Fruit fly (Drosophila melanogaster): Measurements from ENCODE around the gene CG31373.

CG31373 gene

DNA sequence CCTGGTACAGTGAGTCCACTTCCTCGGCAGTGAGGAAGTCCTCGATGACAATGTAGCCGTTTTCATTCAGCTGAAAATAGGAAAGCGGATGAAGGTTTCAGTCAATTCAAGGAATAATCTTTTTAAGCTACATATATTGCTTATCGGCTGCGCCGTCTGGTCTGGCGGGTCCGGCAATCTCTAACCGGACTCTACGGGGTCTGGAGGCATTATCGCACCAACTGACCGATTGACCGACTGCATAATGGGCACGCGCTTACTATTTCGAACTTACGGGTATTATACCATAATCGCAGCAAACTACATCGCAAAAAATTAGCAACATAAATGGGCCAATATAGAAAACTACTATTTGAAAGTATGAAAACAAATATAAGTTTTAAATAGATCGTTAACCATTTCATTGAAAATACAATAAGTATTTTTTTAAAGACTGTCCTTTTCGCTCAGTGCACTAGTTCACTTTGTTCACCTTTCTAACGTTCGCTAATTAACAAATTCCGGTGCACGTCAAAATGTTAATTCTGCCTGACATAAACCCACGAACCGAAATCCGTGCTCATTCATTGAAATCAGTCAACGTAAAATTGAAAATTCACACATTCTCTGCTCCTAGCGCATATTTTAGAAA lies 30.1 kb downstream of the CG31373 start:
- TF ChIP-seq Sin3A (optimal IDR thresholded peaks at IDR 0.05) (no peak), psq (optimal IDR thresholded peaks at IDR 0.05) (no peak), insv (optimal IDR thresholded peaks at IDR 0.05) (no peak), h (optimal IDR thresholded peaks at IDR 0.05) (no peak), Myc (optimal IDR thresholded peaks at IDR 0.05) (no peak), ttk (optimal IDR thresholded peaks at IDR 0.05) (no peak)

DNA sequence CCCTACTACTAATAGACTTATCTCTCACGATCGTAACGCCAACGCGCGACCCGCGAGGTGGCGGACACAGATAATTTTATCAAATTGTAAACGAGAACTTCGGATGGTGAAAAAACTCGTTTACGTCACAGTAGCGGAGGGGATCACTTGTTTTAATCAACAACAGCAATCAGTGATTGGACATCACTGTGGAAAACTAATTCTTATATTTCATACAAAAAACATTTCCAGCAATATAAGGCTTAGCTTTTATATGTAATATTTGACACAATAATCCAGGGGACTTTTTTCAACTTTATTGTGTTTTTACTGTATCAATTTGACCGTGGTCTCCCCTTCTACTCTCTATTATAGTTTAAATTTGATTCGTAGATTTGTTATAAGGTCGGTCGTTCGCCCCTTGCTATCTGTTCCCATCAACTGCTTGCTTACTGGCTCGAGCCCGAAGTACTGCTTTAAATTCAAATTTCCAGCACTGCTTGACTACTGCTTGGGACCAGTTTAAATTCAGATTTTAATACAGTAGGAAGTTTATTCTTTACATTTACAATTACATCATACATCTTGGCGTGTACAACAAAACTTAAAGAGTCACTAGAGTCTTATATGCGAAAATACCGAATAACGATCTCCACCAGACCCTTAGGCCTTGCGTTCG lies 31.8 kb downstream of the CG31373 start, which contains the start of gene CG6465:
TSS of gene CG6465 (minus strand) at position 7 of the 658 bp plus-strand sequence.
- TF ChIP-seq Sin3A (optimal IDR thresholded peaks at IDR 0.05) (no peak), insv (optimal IDR thresholded peaks at IDR 0.05) (no peak), h (optimal IDR thresholded peaks at IDR 0.05) (no peak), psq (optimal IDR thresholded peaks at IDR 0.05) (no peak), Myc (optimal IDR thresholded peaks at IDR 0.05) (no peak), ttk (optimal IDR thresholded peaks at IDR 0.05) (no peak)

DNA sequence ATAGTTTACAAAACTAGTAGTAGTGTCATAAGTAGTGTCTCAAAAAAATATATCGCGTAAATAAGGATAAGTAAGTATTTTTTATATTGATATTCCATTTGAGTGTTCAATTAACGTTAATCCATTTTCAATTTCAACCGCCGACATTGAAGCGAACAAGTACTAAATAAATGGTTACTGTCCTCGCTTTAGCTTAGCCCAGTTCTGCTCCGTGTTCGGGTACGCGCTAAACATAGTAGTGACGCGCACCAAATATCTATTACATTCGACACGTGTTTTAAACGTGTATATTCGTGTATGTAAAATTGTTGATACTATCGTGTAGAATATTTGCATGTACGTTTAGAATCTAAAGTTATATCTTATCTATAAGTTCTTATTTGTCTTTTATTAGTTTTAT lies 34.1 kb downstream of the CG31373 start:
- TF ChIP-seq Sin3A (optimal IDR thresholded peaks at IDR 0.05) (no peak), psq (optimal IDR thresholded peaks at IDR 0.05) (no peak), ttk (optimal IDR thresholded peaks at IDR 0.05) (no peak), Myc (optimal IDR thresholded peaks at IDR 0.05) (no peak), insv (optimal IDR thresholded peaks at IDR 0.05) (no peak), h (optimal IDR thresholded peaks at IDR 0.05) (no peak)

DNA sequence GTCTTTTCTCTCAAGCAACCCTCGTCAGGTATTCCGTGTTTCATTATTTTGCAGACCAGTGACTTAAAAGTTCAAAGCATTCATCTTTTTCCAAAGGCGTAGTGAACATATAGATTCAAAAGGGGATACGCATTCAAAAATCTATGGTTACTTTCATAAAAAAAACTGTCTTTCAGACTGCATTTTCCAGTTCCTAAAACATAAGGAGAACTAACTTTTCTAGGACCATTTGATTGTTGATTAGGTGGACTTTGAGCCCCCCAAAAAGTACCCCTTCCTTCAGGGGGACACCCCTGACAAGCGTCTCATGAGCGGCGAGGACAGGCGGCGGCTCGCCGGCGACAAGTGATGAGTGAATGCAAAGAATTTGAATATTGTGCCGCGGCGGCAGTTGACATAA lies 35.6 kb downstream of the CG31373 start:
- TF ChIP-seq insv (optimal IDR thresholded peaks at IDR 0.05) (no peak), Myc (optimal IDR thresholded peaks at IDR 0.05) (no peak), Sin3A (optimal IDR thresholded peaks at IDR 0.05) (no peak), h (optimal IDR thresholded peaks at IDR 0.05) (no peak), ttk (optimal IDR thresholded peaks at IDR 0.05) (no peak), psq (optimal IDR thresholded peaks at IDR 0.05) (no peak)

DNA sequence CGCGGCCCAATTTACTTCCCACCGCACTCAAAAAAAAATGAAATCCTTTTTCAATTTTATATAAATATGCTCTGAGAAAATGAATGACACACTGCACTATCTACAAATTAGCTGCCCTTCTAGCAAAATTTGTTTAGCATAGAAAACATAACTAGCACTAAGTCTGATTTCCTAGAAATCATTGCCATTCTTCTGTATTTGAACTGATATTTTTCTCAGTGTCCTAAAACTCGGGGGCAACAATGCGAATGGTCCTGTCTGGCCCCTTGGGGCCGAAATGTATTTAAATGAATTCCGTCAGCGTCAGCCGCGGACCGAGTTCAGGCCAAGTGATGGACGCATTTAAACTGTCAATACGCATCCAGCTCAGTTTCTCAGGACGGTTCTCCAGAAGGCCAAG lies 36.5 kb downstream of the CG31373 start:
- no peak for TF ChIP-seq h (optimal IDR thresholded peaks at IDR 0.05)
- no peak for TF ChIP-seq psq (optimal IDR thresholded peaks at IDR 0.05)
- TF ChIP-seq Sin3A (optimal IDR thresholded peaks at IDR 0.05) = no peak
- no peak for TF ChIP-seq insv (optimal IDR thresholded peaks at IDR 0.05)
- no peak for TF ChIP-seq ttk (optimal IDR thresholded peaks at IDR 0.05)
- TF ChIP-seq Myc (optimal IDR thresholded peaks at IDR 0.05) = no peak

DNA sequence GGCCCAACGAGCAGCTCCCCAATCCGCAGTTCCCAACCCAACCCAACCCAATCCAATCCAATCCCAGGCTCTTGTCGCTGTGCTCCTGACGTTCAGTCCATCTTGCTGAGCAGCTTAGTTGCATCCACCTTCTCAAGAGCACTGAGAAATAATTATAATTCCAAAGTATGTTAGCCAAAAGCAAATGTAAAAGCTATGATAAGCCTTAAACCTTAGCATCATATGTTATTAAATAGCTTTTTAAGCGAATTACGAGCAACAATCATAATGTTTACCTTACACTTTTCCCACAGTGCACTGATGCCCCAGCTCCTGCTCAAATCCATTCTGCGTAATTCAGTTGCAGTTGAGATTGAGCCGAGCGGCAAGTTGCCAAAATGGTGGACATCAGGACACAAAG lies 39.2 kb downstream of the CG31373 start:
- TF ChIP-seq Myc (optimal IDR thresholded peaks at IDR 0.05) = no peak
- no peak for TF ChIP-seq Sin3A (optimal IDR thresholded peaks at IDR 0.05)
- TF ChIP-seq insv (optimal IDR thresholded peaks at IDR 0.05) = no peak
- TF ChIP-seq psq (optimal IDR thresholded peaks at IDR 0.05) = no peak
- no peak for TF ChIP-seq ttk (optimal IDR thresholded peaks at IDR 0.05)
- TF ChIP-seq h (optimal IDR thresholded peaks at IDR 0.05) = no peak

DNA sequence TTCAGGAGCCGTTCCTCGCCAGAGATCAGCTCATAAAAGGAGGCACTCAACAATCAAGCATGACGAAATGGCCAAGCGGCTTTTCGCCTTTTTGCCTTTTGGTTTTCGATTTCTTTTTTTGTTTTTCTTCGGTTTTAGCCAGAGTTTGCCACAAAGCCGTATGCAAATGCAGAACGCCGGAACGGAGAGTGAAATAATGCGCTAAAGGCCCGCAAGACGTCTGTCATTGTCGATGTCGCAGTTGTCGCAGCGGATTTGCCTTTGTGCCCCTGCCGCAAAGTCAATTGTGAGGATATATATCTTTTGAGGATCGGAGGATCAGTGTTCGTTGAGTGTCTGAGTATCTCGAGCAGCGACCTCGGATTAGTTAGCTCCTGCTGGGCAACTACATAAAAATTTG lies 41.2 kb downstream of the CG31373 start:
- TF ChIP-seq psq (optimal IDR thresholded peaks at IDR 0.05) = no peak
- TF ChIP-seq insv (optimal IDR thresholded peaks at IDR 0.05) = no peak
- no peak for TF ChIP-seq h (optimal IDR thresholded peaks at IDR 0.05)
- no peak for TF ChIP-seq Sin3A (optimal IDR thresholded peaks at IDR 0.05)
- TF ChIP-seq Myc (optimal IDR thresholded peaks at IDR 0.05) = no peak

DNA sequence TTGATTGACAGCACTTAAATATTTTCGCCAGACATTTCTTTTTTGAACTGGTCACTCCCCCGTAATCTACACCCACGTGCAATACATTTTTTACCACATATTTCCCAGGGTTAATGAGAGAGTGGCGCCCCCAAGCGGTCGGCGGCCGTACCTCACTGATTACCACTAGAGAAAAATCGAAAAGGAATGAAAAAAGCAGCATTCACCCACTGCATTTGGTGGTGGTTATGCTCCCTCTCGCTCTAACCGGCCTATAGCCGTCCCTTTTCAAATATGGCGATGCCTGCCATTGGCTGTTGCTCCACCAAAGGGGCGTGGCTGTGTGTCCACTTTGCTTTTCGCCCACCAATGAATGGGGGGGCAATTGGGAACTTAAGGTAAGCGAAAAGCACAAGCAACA lies 44.2 kb downstream of the CG31373 start:
- no peak for TF ChIP-seq ttk (optimal IDR thresholded peaks at IDR 0.05)
- no peak for TF ChIP-seq insv (optimal IDR thresholded peaks at IDR 0.05)

DNA sequence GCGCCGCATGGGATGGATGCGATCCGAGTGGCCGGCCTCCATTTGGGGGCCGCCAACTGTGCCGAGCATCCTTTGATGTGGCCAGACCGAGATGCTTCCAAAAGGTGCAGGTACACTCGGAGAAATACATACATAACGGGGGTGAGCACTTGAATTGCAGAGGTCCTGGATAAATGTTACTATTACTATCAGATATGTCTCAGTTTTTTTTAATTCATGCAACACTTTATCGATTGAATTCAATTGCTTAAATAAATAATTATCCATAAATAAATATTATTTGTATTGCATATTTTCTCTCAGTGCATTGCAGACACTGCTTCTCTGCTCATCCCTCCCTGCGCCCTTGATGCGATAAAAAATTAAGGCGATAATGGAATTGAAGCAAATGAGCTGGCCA lies 48.1 kb downstream of the CG31373 start:
- TF ChIP-seq psq (optimal IDR thresholded peaks at IDR 0.05) (no peak), ttk (optimal IDR thresholded peaks at IDR 0.05) (no peak), insv (optimal IDR thresholded peaks at IDR 0.05) (no peak), h (optimal IDR thresholded peaks at IDR 0.05) (no peak), Sin3A (optimal IDR thresholded peaks at IDR 0.05) (no peak)

DNA sequence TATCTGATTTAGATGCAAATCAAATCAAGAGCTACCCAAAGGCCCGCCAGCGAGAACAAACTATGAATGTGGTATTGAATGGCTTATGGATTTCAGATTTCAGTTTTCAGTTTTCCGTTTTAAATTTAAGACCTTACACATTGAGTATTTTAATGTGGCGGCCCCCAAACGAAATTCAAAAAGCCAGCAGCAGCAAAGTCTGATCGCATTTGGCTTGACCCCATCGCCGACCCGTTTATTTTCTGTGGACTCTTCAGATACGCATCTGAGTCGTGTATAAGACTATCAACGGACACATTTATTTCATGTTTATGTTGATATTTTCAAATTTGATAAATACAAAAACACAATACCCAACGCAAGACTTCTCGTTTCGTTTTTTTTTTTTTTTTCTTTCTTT lies 49.6 kb downstream of the CG31373 start:
- TF ChIP-seq Myc (optimal IDR thresholded peaks at IDR 0.05) = no peak
- no peak for TF ChIP-seq h (optimal IDR thresholded peaks at IDR 0.05)
- no peak for TF ChIP-seq psq (optimal IDR thresholded peaks at IDR 0.05)
- TF ChIP-seq ttk (optimal IDR thresholded peaks at IDR 0.05) = no peak
- no peak for TF ChIP-seq insv (optimal IDR thresholded peaks at IDR 0.05)
- no peak for TF ChIP-seq Sin3A (optimal IDR thresholded peaks at IDR 0.05)

DNA sequence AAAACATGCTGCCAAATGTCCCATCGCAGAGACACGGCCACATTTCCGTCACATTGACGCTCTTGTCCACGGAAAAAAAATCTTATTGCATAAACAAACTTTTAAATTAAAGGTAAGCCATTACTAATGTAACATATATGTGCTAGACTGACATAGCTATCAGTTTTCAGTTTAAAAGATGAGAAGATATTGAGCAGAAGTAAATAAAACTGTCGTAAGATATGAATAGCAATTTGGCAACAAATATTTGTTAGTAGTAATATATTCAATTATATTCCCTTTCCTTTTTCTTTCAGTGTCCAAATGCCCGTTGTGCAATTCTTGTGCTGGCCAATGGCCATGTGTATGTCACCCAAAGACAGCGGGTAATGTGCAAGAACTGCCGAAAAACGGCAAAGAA lies 50.4 kb downstream of the CG31373 start:
- TF ChIP-seq insv (optimal IDR thresholded peaks at IDR 0.05) = no peak
- TF ChIP-seq Sin3A (optimal IDR thresholded peaks at IDR 0.05) = no peak

All from Kc167 (cell line).